Fruit fly (Drosophila melanogaster) ovary, adult (tissue): ENCODE measurements around the gene CG12204.
A peak's percentile ranks its signal among the peaks of the same experiment; 100 is the strongest.

ENCODE experiments used
- CG17801 ChIP-seq: fragments of 200-800 bp; optimal IDR thresholded peaks from 2 replicates; lab custom pipeline; 2019; ENCODE audit warnings: missing biosample characterization, mild to moderate bottlenecking, missing genetic modification characterization, moderate library complexity; ENCODE audit not compliant: partially characterized antibody

Gene CG12204

DNA sequence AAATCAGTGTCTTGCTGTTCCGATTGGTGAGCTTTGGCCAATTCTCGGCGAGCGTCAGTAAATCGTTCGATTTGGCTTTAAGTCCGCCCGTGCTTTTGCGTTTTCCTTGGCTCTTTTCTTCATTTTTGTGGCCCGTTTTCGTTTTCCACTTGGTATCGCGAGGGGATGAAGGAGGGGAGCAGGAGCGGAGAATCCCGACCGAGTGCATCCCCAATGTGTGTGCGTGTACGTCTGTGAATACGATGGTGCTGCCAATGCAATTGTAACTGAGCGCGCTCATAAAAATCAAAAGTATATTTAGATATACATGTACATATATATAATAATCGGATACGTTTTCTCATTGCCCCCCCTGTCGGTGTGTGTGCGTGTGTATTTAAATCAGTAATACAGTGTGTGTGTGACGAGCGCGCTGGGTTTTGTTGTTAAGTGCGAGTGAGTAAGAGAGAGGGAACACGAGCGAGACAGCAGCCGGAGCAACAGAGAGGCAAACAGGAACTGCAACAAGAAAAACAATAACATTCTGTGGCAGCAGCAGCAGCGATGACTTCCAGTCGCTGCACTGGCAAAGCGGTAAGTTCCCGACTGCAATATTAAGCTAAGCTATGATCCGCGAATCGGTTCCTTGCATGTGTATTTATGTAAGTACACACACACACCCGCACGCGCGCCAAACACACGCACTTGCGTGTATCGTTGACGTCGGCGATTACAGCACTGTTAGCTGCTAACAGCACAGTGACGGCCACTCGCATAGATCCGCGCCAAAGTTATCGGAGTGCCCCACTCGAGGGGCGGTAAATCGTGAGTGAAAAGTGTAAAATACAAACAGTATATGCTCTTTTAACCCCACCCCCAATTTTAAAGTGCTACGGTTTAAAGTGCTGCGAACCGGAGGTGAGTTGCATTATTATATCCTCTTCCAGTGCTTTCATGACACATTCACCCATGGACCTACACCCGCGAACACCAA lies 1.7 kb upstream of the CG12204 start:
- TF ChIP-seq CG17801 (GFP tag; lab: Kevin White, UChicago) = no peak

DNA sequence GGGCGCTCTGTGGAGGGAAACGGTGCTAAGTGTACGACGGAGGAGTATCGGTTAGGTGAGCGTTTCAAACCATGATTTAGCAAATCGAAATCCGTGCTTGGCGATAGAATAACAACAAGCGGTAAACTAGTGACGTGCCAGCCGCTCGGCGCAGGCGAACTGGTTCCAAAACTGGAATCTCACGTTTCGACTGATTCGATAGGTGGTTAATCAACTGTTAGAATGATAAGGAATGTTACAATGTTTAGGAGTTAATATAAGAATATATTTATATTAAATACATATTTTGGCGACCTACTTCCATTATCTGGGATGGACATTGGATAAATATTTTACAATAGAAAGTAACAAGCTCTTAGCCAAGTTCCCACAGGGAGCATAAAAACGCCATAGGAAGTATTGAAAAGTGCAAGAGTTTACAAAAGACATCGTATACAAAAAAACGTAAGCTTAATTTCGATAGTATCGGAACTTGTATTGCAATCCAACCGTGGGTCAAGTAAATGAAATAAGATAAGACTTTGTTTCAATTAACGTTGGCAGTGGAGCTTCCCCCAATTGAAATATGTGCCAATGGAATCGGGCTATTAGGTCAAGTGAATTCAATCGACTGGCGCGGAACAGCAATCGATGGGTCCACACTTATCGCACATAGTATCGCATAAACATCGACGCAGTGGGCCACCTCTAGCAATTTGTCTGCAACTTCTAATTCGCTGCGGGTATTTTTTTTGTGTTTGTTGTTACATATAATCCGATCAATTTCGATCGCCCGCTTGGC lies 819 bp upstream of the CG12204 start, which contains the start of the genes ksh, CG14200 and Pfrx:
Gene ksh, minus strand, starts transcription at position 163 of the 781 bp plus-strand sequence.
Gene CG14200, plus strand, starts transcription at position 676 of the 781 bp plus-strand sequence.
Gene Pfrx, plus strand, starts transcription at position 676 of the 781 bp plus-strand sequence.
- no peak for TF ChIP-seq CG17801 (GFP tag; lab: Kevin White, UChicago)

DNA sequence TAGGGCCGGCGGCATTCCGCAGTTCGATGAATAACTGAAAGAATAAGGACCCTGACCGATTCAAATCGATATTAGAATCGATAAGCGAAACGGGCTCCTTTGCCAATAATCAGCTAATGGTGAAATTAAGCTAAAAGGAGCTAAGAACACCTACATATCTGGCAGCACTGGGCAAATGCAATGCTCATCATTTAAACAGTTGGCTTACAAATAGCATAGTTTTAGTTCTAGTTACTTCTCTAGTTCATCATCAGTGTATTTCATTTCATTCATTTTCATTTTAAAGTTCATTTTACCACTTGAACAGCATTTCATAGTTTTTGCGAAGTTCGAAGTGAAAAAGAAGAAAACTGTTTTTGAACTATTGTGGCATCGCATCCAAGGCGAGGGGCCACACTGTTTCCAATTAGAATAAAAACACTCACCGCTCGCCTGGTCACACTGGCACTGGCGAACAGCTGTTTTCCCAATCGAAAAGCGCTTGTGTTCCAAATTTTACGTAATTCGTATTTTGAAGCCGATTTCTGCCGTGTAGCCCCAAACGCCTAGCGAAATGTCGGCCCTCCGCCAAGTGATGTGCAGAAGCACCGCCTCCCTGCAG lies 2.1 kb downstream of the CG12204 start, which contains the start of the genes pcm and ND-18:
Gene pcm, minus strand, starts transcription at position 28 of the 601 bp plus-strand sequence.
Gene ND-18, plus strand, starts transcription at position 438 of the 601 bp plus-strand sequence.
- peak; percentile 0 for TF ChIP-seq CG17801 (GFP tag; lab: Kevin White, UChicago)

DNA sequence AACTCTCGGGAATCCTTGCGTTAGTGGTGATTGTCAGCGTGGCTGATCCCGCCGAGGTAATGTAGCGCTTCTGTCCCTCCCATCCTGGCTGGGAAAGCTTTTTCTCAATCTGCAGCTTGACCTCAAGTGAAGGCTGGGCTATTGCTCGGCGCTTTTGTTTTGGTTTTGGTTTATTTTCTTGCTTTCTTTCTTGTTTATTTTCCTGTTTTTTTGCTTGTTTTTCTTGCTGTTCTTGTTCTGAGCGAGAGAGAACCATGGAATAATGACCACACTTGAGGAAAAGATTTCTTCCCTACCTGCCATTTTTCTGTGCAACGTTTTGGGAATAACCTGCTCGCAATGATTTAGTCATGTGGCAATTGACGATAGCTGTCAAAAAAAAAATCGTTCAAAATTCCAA lies 9.1 kb downstream of the CG12204 start:
- TF ChIP-seq CG17801 (GFP tag; lab: Kevin White, UChicago) = no peak

DNA sequence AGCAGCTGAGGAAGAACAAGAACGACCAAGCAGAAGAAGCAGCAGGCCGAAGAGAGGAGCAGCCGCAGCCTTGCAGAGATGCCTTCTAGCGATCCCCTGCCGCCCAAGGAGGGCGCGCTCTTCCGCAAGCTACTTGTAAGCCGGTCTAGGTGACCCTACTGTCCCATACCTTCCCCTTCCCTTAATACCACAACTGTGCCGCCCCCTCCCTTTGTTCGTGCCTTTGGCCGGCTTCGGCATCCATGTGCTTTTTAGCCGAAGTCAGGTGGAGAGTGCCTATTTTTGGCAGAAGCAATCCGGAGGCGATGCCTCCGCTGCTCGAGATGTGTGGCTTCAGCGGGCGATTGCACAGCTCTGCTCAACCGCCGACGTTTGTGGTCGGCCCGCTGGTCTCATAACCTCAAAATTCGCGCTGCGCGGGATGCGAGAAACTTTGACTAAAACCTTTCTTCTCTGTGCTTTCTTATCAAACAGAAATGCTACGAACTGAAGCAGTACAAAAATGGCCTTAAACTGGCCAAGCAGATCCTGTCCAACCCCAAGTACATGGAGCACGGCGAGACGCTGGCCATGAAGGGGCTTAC lies 13.6 kb downstream of the CG12204 start:
- TF ChIP-seq CG17801 (GFP tag; lab: Kevin White, UChicago) = no peak

DNA sequence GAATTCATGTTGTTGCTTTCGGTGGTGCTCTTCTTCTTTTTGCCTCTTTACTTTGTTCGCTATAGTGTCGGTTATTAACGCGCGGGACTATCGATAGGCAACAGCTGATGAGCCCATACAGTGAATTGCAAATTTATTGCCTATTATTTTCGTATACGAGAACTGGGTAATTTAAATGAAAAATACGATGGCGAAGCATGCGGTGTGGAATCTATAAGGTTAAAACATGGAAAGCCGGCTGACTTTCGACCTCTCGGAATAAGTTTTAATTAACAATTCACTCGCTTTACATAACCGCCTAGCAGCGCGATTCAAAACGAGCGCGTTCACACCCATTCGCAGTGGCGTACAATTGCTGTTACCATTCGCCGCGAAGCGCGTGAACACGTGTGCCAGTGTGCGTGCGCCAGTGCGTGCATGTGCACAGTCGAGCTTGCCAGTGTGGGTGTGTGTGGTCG lies 14.3 kb downstream of the CG12204 start, which contains the start of the genes Naa15-16 and mRpS14:
Gene Naa15-16, plus strand, starts transcription at position 116 of the 458 bp plus-strand sequence.
Gene mRpS14, minus strand, starts transcription at position 370 of the 458 bp plus-strand sequence.
- TF ChIP-seq CG17801 (GFP tag; lab: Kevin White, UChicago) = no peak

DNA sequence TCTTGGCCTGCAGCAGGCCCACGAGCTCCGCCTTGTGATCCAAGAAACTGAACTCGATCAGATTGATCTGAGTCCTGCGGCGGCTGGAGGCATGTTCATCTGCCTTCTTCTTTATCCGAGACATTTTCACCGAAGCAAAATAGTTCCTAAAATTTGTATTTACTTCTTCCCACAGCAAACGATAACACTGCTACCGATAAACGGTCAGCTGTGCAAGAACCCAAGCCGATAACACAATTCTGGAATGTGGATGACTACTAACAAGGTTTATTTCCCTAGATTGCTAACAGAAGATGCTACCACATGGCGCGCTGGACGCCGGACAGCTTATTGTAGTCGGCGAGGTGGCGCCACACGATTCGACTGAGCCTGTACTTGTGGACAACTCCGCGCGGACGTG lies 15.1 kb downstream of the CG12204 start, which contains the start of gene CG32533:
Gene CG32533, minus strand, starts transcription at position 278 of the 400 bp plus-strand sequence.
- no peak for TF ChIP-seq CG17801 (GFP tag; lab: Kevin White, UChicago)

DNA sequence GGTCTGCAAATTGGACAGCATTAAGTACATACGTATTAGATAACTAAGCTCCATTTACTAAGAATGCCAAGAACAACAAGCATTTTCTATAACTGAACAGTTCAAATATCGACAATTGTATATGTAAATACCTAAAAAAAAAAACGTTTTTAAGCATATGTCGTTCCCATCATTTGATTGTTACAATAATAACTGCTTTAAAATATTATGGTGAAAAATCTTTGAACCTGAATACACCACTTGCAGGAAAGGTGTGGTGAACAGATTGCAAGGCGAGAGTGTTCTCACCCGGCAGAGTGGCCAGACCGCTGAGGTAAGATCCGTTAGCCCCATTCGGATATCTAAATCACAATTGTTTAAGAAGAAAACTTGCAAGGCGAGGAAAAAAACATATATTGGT lies 19.4 kb downstream of the CG12204 start, which contains the start of gene narya:
Gene narya, plus strand, starts transcription at position 301 of the 400 bp plus-strand sequence.
- no peak for TF ChIP-seq CG17801 (GFP tag; lab: Kevin White, UChicago)

DNA sequence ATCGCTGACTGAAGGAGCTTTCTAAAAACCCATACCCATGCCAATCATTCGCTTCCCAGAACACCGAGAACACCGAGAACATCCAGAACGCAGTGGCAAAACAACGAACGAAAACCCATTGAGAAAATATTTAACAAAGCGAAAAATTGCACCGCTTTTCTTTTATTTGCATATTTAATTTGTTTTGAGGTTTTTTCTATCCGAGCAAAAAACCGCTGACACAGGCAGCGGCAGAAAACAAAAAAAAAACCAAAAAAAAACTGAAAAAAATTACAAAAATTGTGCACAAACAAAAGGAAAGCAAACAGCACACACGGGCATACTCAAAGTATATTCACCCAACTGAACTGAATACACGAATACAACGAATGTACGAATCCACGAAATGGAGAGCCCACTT lies 32.6 kb downstream of the CG12204 start:
- TF ChIP-seq CG17801 (GFP tag; lab: Kevin White, UChicago) = peak; percentile 49

DNA sequence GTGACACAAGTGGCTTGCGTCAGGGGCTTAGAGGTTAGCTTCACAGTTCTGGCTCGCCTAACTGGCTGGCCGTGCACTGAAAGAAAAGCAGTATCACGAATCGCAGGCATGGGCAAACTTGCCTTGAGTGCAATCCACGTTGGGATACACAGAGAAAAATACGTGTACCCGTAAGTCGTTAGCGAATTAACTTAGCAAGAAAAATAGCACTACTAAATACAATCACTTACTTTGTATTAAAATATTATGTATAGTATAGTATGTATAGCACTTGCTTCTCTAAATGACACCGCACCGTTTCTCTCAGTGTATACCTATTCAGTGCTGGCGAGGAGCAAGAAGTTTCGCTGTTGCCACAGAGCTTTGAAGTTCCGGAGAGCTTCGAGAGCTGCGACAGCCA lies 41.1 kb downstream of the CG12204 start:
- TF ChIP-seq CG17801 (GFP tag; lab: Kevin White, UChicago) = no peak

DNA sequence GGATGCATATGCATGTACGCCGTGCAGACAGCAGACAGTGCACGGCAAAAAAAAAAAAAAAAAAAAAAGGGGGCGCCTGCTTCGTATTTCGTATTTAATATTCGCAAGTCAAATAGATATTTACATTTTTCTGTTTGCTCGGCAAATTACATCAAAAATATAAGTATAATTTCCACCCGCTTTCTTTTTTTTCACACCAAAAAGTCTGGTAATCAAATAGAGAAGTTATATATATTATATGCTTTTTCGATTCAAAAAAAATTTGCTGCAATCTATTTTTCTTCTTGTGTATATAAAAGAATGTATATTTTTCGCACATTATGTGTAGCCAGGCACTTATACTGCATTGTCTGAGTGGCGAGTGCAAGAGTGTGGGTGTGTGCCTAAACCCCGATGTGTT lies 45.9 kb downstream of the CG12204 start:
- no peak for TF ChIP-seq CG17801 (GFP tag; lab: Kevin White, UChicago)
